Worm (Caenorhabditis elegans) whole organism, mixed stage, embryonic: ENCODE data around the gene Y38E10A.17.

Experiments
- M03D4.4 ChIP-seq: sonication (generic microtip); optimal IDR thresholded peaks from 2 replicates; lab custom pipeline; 2017; ENCODE audit warnings: mild to moderate bottlenecking, missing genetic modification characterization, missing compliant biosample characterization
- bed-3 ChIP-seq: fragments of 200-800 bp; sonication (Bioruptor generic); optimal IDR thresholded peaks from 3 replicates; lab custom pipeline; 2018; ENCODE audit warnings: mild to moderate bottlenecking, missing genetic modification characterization, moderate library complexity, missing compliant biosample characterization
- blmp-1 ChIP-seq: fragments of 150-350 bp; optimal IDR thresholded peaks from 2 replicates; lab custom pipeline; 2014; ENCODE audit warnings: missing biosample characterization, missing genetic modification characterization
- ceh-39 ChIP-seq: fragments of 150-350 bp; optimal IDR thresholded peaks from 2 replicates; lab custom pipeline; 2014; ENCODE audit warnings: missing biosample characterization, missing genetic modification characterization
- ceh-83 ChIP-seq: fragments of 200-800 bp; sonication (Bioruptor generic); optimal IDR thresholded peaks from 2 replicates; lab custom pipeline; 2018; ENCODE audit warnings: mild to moderate bottlenecking, missing genetic modification characterization, missing compliant biosample characterization
- ces-1 ChIP-seq: fragments of 150-350 bp; optimal IDR thresholded peaks from 2 replicates; lab custom pipeline; 2014; ENCODE audit warnings: missing biosample characterization, missing genetic modification reagents, missing genetic modification characterization
- cnd-1 ChIP-seq: fragments of 200-800 bp; sonication (Bioruptor generic); optimal IDR thresholded peaks from 2 replicates; lab custom pipeline; 2018; ENCODE audit warnings: mild to moderate bottlenecking, missing genetic modification characterization, missing compliant biosample characterization
- drap-1 ChIP-seq: fragments of 200-800 bp; sonication (Bioruptor generic); optimal IDR thresholded peaks from 3 replicates; lab custom pipeline; 2018; ENCODE audit warnings: mild to moderate bottlenecking, missing genetic modification characterization, missing compliant biosample characterization
- elt-1 ChIP-seq: sonication (generic microtip); optimal IDR thresholded peaks from 2 replicates; lab custom pipeline; 2017; ENCODE audit warnings: missing genetic modification characterization, mild to moderate bottlenecking, missing compliant biosample characterization, antibody characterized with exemption, moderate library complexity, borderline replicate concordance; ENCODE audit not compliant: insufficient read depth
- elt-3 ChIP-seq: fragments of 150-350 bp; optimal IDR thresholded peaks from 2 replicates; lab custom pipeline; 2014; ENCODE audit warnings: missing biosample characterization, missing genetic modification characterization
- flh-1 ChIP-seq: fragments of 200-800 bp; sonication (Bioruptor generic); optimal IDR thresholded peaks from 2 replicates; lab custom pipeline; 2018; ENCODE audit warnings: mild to moderate bottlenecking, missing genetic modification characterization, moderate library complexity, missing compliant biosample characterization
- ham-2 ChIP-seq: fragments of 200-800 bp; sonication (Bioruptor generic); optimal IDR thresholded peaks from 2 replicates; lab custom pipeline; 2018; ENCODE audit warnings: mild to moderate bottlenecking, missing genetic modification characterization, missing compliant biosample characterization
- hlh-1 ChIP-seq: fragments of 150-350 bp; optimal IDR thresholded peaks from 2 replicates; lab custom pipeline; 2014; ENCODE audit warnings: missing biosample characterization, missing genetic modification reagents, missing genetic modification characterization
- lin-32 ChIP-seq: fragments of 200-800 bp; sonication (Bioruptor generic); optimal IDR thresholded peaks from 2 replicates; lab custom pipeline; 2018; ENCODE audit warnings: mild to moderate bottlenecking, missing genetic modification characterization, missing compliant biosample characterization
- lsy-2 ChIP-seq: fragments of 150-350 bp; optimal IDR thresholded peaks from 2 replicates; lab custom pipeline; 2014; ENCODE audit warnings: missing biosample characterization, missing genetic modification characterization
- mab-5 ChIP-seq: fragments of 150-350 bp; optimal IDR thresholded peaks from 2 replicates; lab custom pipeline; 2014; ENCODE audit warnings: missing biosample characterization, missing genetic modification characterization
- mep-1 ChIP-seq: fragments of 150-350 bp; optimal IDR thresholded peaks from 2 replicates; lab custom pipeline; 2017; ENCODE audit warnings: missing biosample characterization, missing genetic modification reagents, missing genetic modification characterization, inconsistent platforms
- mls-2 ChIP-seq: sonication (generic microtip); optimal IDR thresholded peaks from 2 replicates; lab custom pipeline; 2016; ENCODE audit warnings: mild to moderate bottlenecking, missing genetic modification characterization, moderate library complexity, missing compliant biosample characterization
- nhr-12 ChIP-seq: fragments of 150-350 bp; optimal IDR thresholded peaks from 2 replicates; lab custom pipeline; 2014; ENCODE audit warnings: missing biosample characterization, missing genetic modification characterization
- nhr-2 ChIP-seq: fragments of 150-350 bp; optimal IDR thresholded peaks from 2 replicates; lab custom pipeline; 2014; ENCODE audit warnings: missing biosample characterization, missing genetic modification characterization
- nhr-237 ChIP-seq: fragments of 150-350 bp; optimal IDR thresholded peaks from 2 replicates; lab custom pipeline; 2014; ENCODE audit warnings: missing biosample characterization, missing genetic modification characterization
- nhr-28 ChIP-seq: fragments of 150-350 bp; optimal IDR thresholded peaks from 2 replicates; lab custom pipeline; 2014; ENCODE audit warnings: missing biosample characterization, missing genetic modification characterization
- nhr-76 ChIP-seq: sonication (generic microtip); optimal IDR thresholded peaks from 2 replicates; lab custom pipeline; 2017; ENCODE audit warnings: missing biosample characterization, missing genetic modification characterization
- pha-4 ChIP-seq: fragments of 150-350 bp; optimal IDR thresholded peaks from 2 replicates; lab custom pipeline; 2018; ENCODE audit warnings: missing biosample characterization, missing genetic modification reagents, missing genetic modification characterization
- sem-2 ChIP-seq: fragments of 200-800 bp; sonication (Bioruptor generic); optimal IDR thresholded peaks from 2 replicates; lab custom pipeline; 2018; ENCODE audit warnings: mild to moderate bottlenecking, missing genetic modification characterization, missing compliant biosample characterization
- snpc-4 ChIP-seq: fragments of 150-350 bp; optimal IDR thresholded peaks from 2 replicates; lab custom pipeline; 2014; ENCODE audit warnings: missing biosample characterization, missing genetic modification characterization
- tbx-8 ChIP-seq: fragments of 200-800 bp; sonication (Bioruptor generic); optimal IDR thresholded peaks from 2 replicates; lab custom pipeline; 2018; ENCODE audit warnings: mild to moderate bottlenecking, missing genetic modification characterization, moderate library complexity, missing compliant biosample characterization
- unc-120 ChIP-seq: sonication (generic microtip); optimal IDR thresholded peaks from 2 replicates; lab custom pipeline; 2017; ENCODE audit warnings: missing genetic modification characterization, missing compliant biosample characterization; ENCODE audit not compliant: poor library complexity, severe bottlenecking
- unc-39 ChIP-seq: fragments of 150-350 bp; optimal IDR thresholded peaks from 2 replicates; lab custom pipeline; 2014; ENCODE audit warnings: missing biosample characterization, missing genetic modification characterization
- zip-8 ChIP-seq: fragments of 150-350 bp; optimal IDR thresholded peaks from 2 replicates; lab custom pipeline; 2014; ENCODE audit warnings: missing biosample characterization, missing genetic modification characterization
- ztf-11 ChIP-seq: fragments of 150-350 bp; optimal IDR thresholded peaks from 2 replicates; lab custom pipeline; 2014; ENCODE audit warnings: missing biosample characterization, missing genetic modification characterization

The Y38E10A.17 gene

ce11 chrII:12655816-12656215 is 21.2 kb upstream of the Y38E10A.17 start:
- TF ChIP-seq ces-1 (GFP tag; lab: Kevin White, UChicago) (no peak), ceh-83 (GFP tag; lab: Kevin White, UChicago) (no peak), pha-4 (tag; lab: Kevin White, UChicago) (no peak), cnd-1 (no peak), mab-5 (no peak), hlh-1 (tag; lab: Kevin White, UChicago) (no peak), ham-2 (no peak), sem-2 (GFP tag; lab: Kevin White, UChicago) (no peak), nhr-2 (tag; lab: Kevin White, UChicago) (no peak), blmp-1 (no peak), lin-32 (GFP tag; lab: Kevin White, UChicago) (no peak), nhr-28 (tag; lab: Kevin White, UChicago) (no peak), unc-39 (tag; lab: Kevin White, UChicago) (no peak), elt-1 (tag; lab: Kevin White, UChicago) (no peak), mep-1 (tag; lab: Kevin White, UChicago) (no peak), nhr-237 (tag; lab: Kevin White, UChicago) (no peak), zip-8 (tag; lab: Kevin White, UChicago) (no peak)

- TF ChIP-seq zip-8 (tag; lab: Kevin White, UChicago) (no peak), nhr-28 (tag; lab: Kevin White, UChicago) (no peak), nhr-237 (tag; lab: Kevin White, UChicago) (no peak), flh-1 (GFP tag; lab: Kevin White, UChicago) (no peak), drap-1 (no peak), unc-39 (tag; lab: Kevin White, UChicago) (no peak), ham-2 (no peak), ces-1 (GFP tag; lab: Kevin White, UChicago) (no peak), nhr-76 (tag; lab: Kevin White, UChicago) (no peak), mls-2 (tag; lab: Kevin White, UChicago) (no peak), nhr-2 (tag; lab: Kevin White, UChicago) (no peak), sem-2 (GFP tag; lab: Kevin White, UChicago) (no peak), ceh-83 (GFP tag; lab: Kevin White, UChicago) (no peak)
These were observed 19.8 kb upstream of the Y38E10A.17 start, which contains the start of gene rgs-4 for ce11 chrII:12654447-12654846. Gene rgs-4 (plus strand): TSS chrII:12654747.

ce11 chrII:12640370-12640769 is 5.8 kb upstream of the Y38E10A.17 start, which contains the start of gene nhr-235:
Gene nhr-235 (plus strand): TSS chrII:12640670.
- TF ChIP-seq ham-2 (no peak), ceh-83 (GFP tag; lab: Kevin White, UChicago) (no peak), pha-4 (tag; lab: Kevin White, UChicago) (no peak), nhr-12 (tag; lab: Kevin White, UChicago) (no peak), elt-3 (tag; lab: Kevin White, UChicago) (no peak), bed-3 (GFP tag; lab: Kevin White, UChicago) (no peak), nhr-76 (tag; lab: Kevin White, UChicago) (no peak), lsy-2 (no peak), unc-120 (no peak), hlh-1 (tag; lab: Kevin White, UChicago) (no peak), M03D4.4 (tag; lab: Kevin White, UChicago) (no peak), zip-8 (tag; lab: Kevin White, UChicago) (no peak), nhr-28 (tag; lab: Kevin White, UChicago) (no peak), ztf-11 (tag; lab: Kevin White, UChicago) (no peak), mab-5 (no peak), snpc-4 (tag; lab: Kevin White, UChicago) (no peak), drap-1 (no peak), unc-39 (tag; lab: Kevin White, UChicago) (no peak), tbx-8 (no peak), ceh-39 (tag; lab: Kevin White, UChicago) (no peak)

- TF ChIP-seq unc-120 (no peak), mab-5 (no peak), nhr-12 (tag; lab: Kevin White, UChicago) (no peak), snpc-4 (tag; lab: Kevin White, UChicago) (no peak), ztf-11 (tag; lab: Kevin White, UChicago) (no peak), elt-1 (tag; lab: Kevin White, UChicago) (no peak), unc-39 (tag; lab: Kevin White, UChicago) (no peak), blmp-1 (no peak), lsy-2 (no peak), nhr-28 (tag; lab: Kevin White, UChicago) (no peak), ces-1 (GFP tag; lab: Kevin White, UChicago) (no peak), bed-3 (GFP tag; lab: Kevin White, UChicago) (no peak)
These were observed 2.0 kb upstream of the Y38E10A.17 start, which contains the start of gene nhr-234 for ce11 chrII:12636602-12637001. Gene nhr-234 (plus strand): TSS chrII:12636678.
